Fruit fly (Drosophila melanogaster): ENCODE measurements around the gene CG43740.

CG43740 gene

dm6 chrX:10325567-10326345, 7.7 kb upstream of the CG43740 start, which contains the start of gene alpha-Man-Ia (continued):
- TF ChIP-seq ttk (GFP tag; IDR thresholded peaks at IDR 0.05) (no peak), Max (GFP tag; optimal IDR thresholded peaks at IDR 0.05) (peak; percentile 31), Kr (GFP tag; optimal IDR thresholded peaks at IDR 0.05) (no peak), CG14050 (GFP tag; IDR thresholded peaks at IDR 0.05) (no peak), CG15514 (GFP tag; optimal IDR thresholded peaks at IDR 0.05) (peak; percentile 40), Mad (GFP tag; optimal IDR thresholded peaks at IDR 0.05) (peak; percentile 37), CG2120 (GFP tag; optimal IDR thresholded peaks at IDR 0.05) (peak; percentile 40), CG30403 (GFP tag; optimal IDR thresholded peaks at IDR 0.05) (peak; percentile 46), Ets65A (GFP tag) (peak; percentile 92), NfI (GFP tag; optimal IDR thresholded peaks at IDR 0.05) (peak; percentile 42), CG18764 (GFP tag; optimal IDR thresholded peaks at IDR 0.05) (no peak), Drgx (GFP tag; IDR thresholded peaks at IDR 0.05) (no peak), trem (tag; optimal IDR thresholded peaks at IDR 0.05) (peak; percentile 26), CG14667 (GFP tag; IDR thresholded peaks at IDR 0.05) (no peak), pnt (GFP tag; optimal IDR thresholded peaks at IDR 0.05) (peak; percentile 36), inv (GFP tag; IDR thresholded peaks at IDR 0.05; ENCODE audit: partially characterized antibody) (0 out of 2 replicates have a peak, but pooled peaks have one; percentile 10), CG1647 (GFP tag; optimal IDR thresholded peaks at IDR 0.05) (peak; percentile 18), CG14014 (GFP tag; IDR thresholded peaks at IDR 0.05) (0 out of 2 replicates have a peak, but pooled peaks have one; percentile 11), CG8290 (GFP tag; optimal IDR thresholded peaks at IDR 0.05) (no peak), CG8290 (tag; optimal IDR thresholded peaks at IDR 0.05) (peak in 1 of 2 experiments; percentile 47), CG2678 (tag; optimal IDR thresholded peaks at IDR 0.05) (peak; percentile 8), Hr51 (GFP tag; optimal IDR thresholded peaks at IDR 0.05) (peak; percentile 17 to 32), CG12659 (GFP tag; optimal IDR thresholded peaks at IDR 0.05) (peak; percentile 55), lilli (GFP tag; optimal IDR thresholded peaks at IDR 0.05) (peak; percentile 33), CG7987 (GFP tag; optimal IDR thresholded peaks at IDR 0.05) (no peak), CG9797 (GFP tag; optimal IDR thresholded peaks at IDR 0.05) (peak; percentile 72), CG4617 (GFP tag; optimal IDR thresholded peaks at IDR 0.05; ENCODE audit: borderline replicate concordance) (peak; percentile 65), Oaz (GFP tag; IDR thresholded peaks at IDR 0.05) (no peak), Jarid2 (GFP tag; optimal IDR thresholded peaks at IDR 0.05) (peak; percentile 35), MESR4 (GFP tag; optimal IDR thresholded peaks at IDR 0.05) (peak; percentile 51), dm (GFP tag; optimal IDR thresholded peaks at IDR 0.05) (peak; percentile 43), CG30020 (tag; optimal IDR thresholded peaks at IDR 0.05) (peak; percentile 24), tin (GFP tag; optimal IDR thresholded peaks at IDR 0.05) (peak; percentile 11), fd96Cb (tag; optimal IDR thresholded peaks at IDR 0.05) (no peak), CG9932 (GFP tag; IDR thresholded peaks at IDR 0.05) (peak; percentile 50; the same call in 1 of the 2 replicates), E2f1 (GFP tag; IDR thresholded peaks at IDR 0.05) (no peak), pzg (GFP tag; optimal IDR thresholded peaks at IDR 0.05) (peak; percentile 74), toy (GFP tag; IDR thresholded peaks at IDR 0.05) (no peak), CG11504 (tag; optimal IDR thresholded peaks at IDR 0.05) (peak; percentile 20), Sry-δ (GFP tag; optimal IDR thresholded peaks at IDR 0.05) (peak; percentile 69), grn (GFP tag; optimal IDR thresholded peaks at IDR 0.05) (no peak), Gug (GFP tag; IDR thresholded peaks at IDR 0.05) (0 out of 4 replicates have a peak, but pooled peaks have one; percentile 37), hkb (optimal IDR thresholded peaks at IDR 0.05) (peak; percentile 16), hkb (GFP tag; IDR thresholded peaks at IDR 0.05) (no peak), Dek (tag; optimal IDR thresholded peaks at IDR 0.05) (peak; percentile 18), CG14965 (GFP tag; optimal IDR thresholded peaks at IDR 0.05; ENCODE audit: borderline replicate concordance) (no peak), CG13624 (GFP tag; optimal IDR thresholded peaks at IDR 0.05) (peak; percentile 34), CG34224 (GFP tag; IDR thresholded peaks at IDR 0.05; ENCODE audit: partially characterized antibody) (no peak), CG9609 (GFP tag; optimal IDR thresholded peaks at IDR 0.05) (peak; percentile 9), CG12744 (GFP tag; optimal IDR thresholded peaks at IDR 0.05) (no peak)

Measured in whole organism, embryonic.